Worm (Caenorhabditis elegans) whole organism, late embryonic: ENCODE measurements around the gene fbxa-6.

Experiments used
- C38D4.7 ChIP-seq: fragments of 200-800 bp; sonication (Bioruptor generic); optimal IDR thresholded peaks from 2 replicates; lab custom pipeline; 2018; ENCODE audit warnings: mild to moderate bottlenecking, missing genetic modification characterization, moderate library complexity, missing compliant biosample characterization
- F13H6.1 ChIP-seq: sonication (generic microtip); optimal IDR thresholded peaks from 2 replicates; lab custom pipeline; 2016; ENCODE audit warnings: missing genetic modification characterization, missing compliant biosample characterization
- K02D7.2 ChIP-seq: sonication (generic microtip); optimal IDR thresholded peaks from 2 replicates; lab custom pipeline; 2017; ENCODE audit warnings: mild to moderate bottlenecking, missing genetic modification characterization, missing compliant biosample characterization
- K09A11.1 ChIP-seq: sonication (generic microtip); optimal IDR thresholded peaks from 2 replicates; lab custom pipeline; 2017; ENCODE audit warnings: antibody characterized with exemption, mild to moderate bottlenecking, missing genetic modification characterization, missing compliant biosample characterization; ENCODE audit not compliant: insufficient read depth
- ahr-1 ChIP-seq: sonication (generic microtip); optimal IDR thresholded peaks from 2 replicates; lab custom pipeline; 2016; ENCODE audit warnings: missing genetic modification characterization, missing compliant biosample characterization
- ceh-14 ChIP-seq: sonication (generic microtip); optimal IDR thresholded peaks from 2 replicates; lab custom pipeline; 2016; ENCODE audit warnings: missing genotype, missing genetic modification characterization, missing compliant biosample characterization
- ceh-18 ChIP-seq: sonication (generic microtip); optimal IDR thresholded peaks from 2 replicates; lab custom pipeline; 2016; ENCODE audit warnings: missing genetic modification characterization, missing compliant biosample characterization
- ceh-22 ChIP-seq: sonication (generic microtip); optimal IDR thresholded peaks from 2 replicates; lab custom pipeline; 2017; ENCODE audit warnings: missing biosample characterization, missing genetic modification characterization
- ceh-24 ChIP-seq: sonication (generic microtip); optimal IDR thresholded peaks from 2 replicates; lab custom pipeline; 2016; ENCODE audit warnings: mild to moderate bottlenecking, missing genetic modification characterization, missing compliant biosample characterization
- ceh-31 ChIP-seq: sonication (generic microtip); optimal IDR thresholded peaks from 2 replicates; lab custom pipeline; 2016; ENCODE audit warnings: missing genetic modification characterization, missing compliant biosample characterization
- ceh-45 ChIP-seq: fragments of 200-800 bp; sonication (Bioruptor generic); IDR thresholded peaks from 2 replicates; pipeline ENCODE4 v1.3.6; 2022; ENCODE audit warnings: missing genetic modification reagents, missing genetic modification characterization, missing compliant biosample characterization
- ceh-48 ChIP-seq: sonication (generic microtip); optimal IDR thresholded peaks from 2 replicates; lab custom pipeline; 2016; ENCODE audit warnings: missing genetic modification characterization, inconsistent platforms, missing compliant biosample characterization
- dve-1 ChIP-seq: sonication (generic microtip); optimal IDR thresholded peaks from 2 replicates; lab custom pipeline; 2017; ENCODE audit warnings: antibody characterized with exemption, mild to moderate bottlenecking, missing genetic modification characterization, missing compliant biosample characterization
- elt-2 ChIP-seq: sonication (generic microtip); optimal IDR thresholded peaks from 2 replicates; lab custom pipeline; 2016; ENCODE audit warnings: missing genetic modification reagents, missing genetic modification characterization, missing compliant biosample characterization
- eyg-1 ChIP-seq: sonication (generic microtip); optimal IDR thresholded peaks from 2 replicates; lab custom pipeline; 2016; ENCODE audit warnings: missing genotype, missing genetic modification characterization, missing compliant biosample characterization
- fkh-10 ChIP-seq: fragments of 150-350 bp; optimal IDR thresholded peaks from 2 replicates; lab custom pipeline; 2014; ENCODE audit warnings: missing biosample characterization, missing genetic modification reagents, missing genetic modification characterization
- fkh-6 ChIP-seq: sonication (generic microtip); optimal IDR thresholded peaks from 2 replicates; lab custom pipeline; 2016; ENCODE audit warnings: missing genetic modification characterization, missing compliant biosample characterization
- hlh-13 ChIP-seq: fragments of 200-800 bp; sonication (Bioruptor generic); optimal IDR thresholded peaks from 2 replicates; lab custom pipeline; 2018; ENCODE audit warnings: mild to moderate bottlenecking, missing genetic modification characterization, missing compliant biosample characterization
- hlh-30 ChIP-seq: sonication (generic microtip); optimal IDR thresholded peaks from 2 replicates; lab custom pipeline; 2017; ENCODE audit warnings: antibody characterized with exemption, missing genetic modification characterization, missing compliant biosample characterization; ENCODE audit not compliant: insufficient read depth
- hlh-8 ChIP-seq: sonication (generic microtip); optimal IDR thresholded peaks from 2 replicates; lab custom pipeline; 2016; ENCODE audit warnings: missing genotype, missing genetic modification characterization, missing compliant biosample characterization
- lim-6 ChIP-seq: sonication (generic microtip); optimal IDR thresholded peaks from 2 replicates; lab custom pipeline; 2016; ENCODE audit warnings: missing genetic modification characterization, missing compliant biosample characterization
- nfya-1 ChIP-seq: sonication (generic microtip); optimal IDR thresholded peaks from 2 replicates; lab custom pipeline; 2017; ENCODE audit warnings: missing genetic modification characterization, mild to moderate bottlenecking, missing compliant biosample characterization, antibody characterized with exemption, moderate library complexity
- npax-4 ChIP-seq: sonication (generic microtip); optimal IDR thresholded peaks from 2 replicates; lab custom pipeline; 2016; ENCODE audit warnings: missing genetic modification characterization, missing compliant biosample characterization
- pax-1 ChIP-seq: fragments of 150-350 bp; optimal IDR thresholded peaks from 2 replicates; lab custom pipeline; 2014; ENCODE audit warnings: missing biosample characterization, missing genetic modification characterization
- pha-2 ChIP-seq: sonication (generic microtip); optimal IDR thresholded peaks from 2 replicates; lab custom pipeline; 2017; ENCODE audit warnings: mild to moderate bottlenecking, missing genetic modification characterization, missing compliant biosample characterization
- pha-4 ChIP-seq: fragments of 150-350 bp; optimal IDR thresholded peaks from 2 replicates; lab custom pipeline; 2018; ENCODE audit warnings: missing biosample characterization, missing genetic modification reagents, missing genetic modification characterization
- pqm-1 ChIP-seq: sonication (generic microtip); optimal IDR thresholded peaks from 2 replicates; lab custom pipeline; 2016; ENCODE audit warnings: missing genetic modification characterization, missing compliant biosample characterization
- tbx-2 ChIP-seq: sonication (generic microtip); optimal IDR thresholded peaks from 2 replicates; lab custom pipeline; 2016; ENCODE audit warnings: missing genetic modification characterization, missing compliant biosample characterization
- tbx-7 ChIP-seq: sonication (generic microtip); optimal IDR thresholded peaks from 2 replicates; lab custom pipeline; 2016; ENCODE audit warnings: missing genotype, missing genetic modification characterization, missing compliant biosample characterization
- ttx-3 ChIP-seq: sonication (generic microtip); optimal IDR thresholded peaks from 2 replicates; lab custom pipeline; 2016; ENCODE audit warnings: missing genetic modification reagents, missing genetic modification characterization, missing compliant biosample characterization
- unc-3 ChIP-seq, 2 experiments: fragments of 200-800 bp in 1 of 2; sonication (Bioruptor generic) in 1 of 2; sonication (generic microtip) in 1 of 2; conservative IDR thresholded peaks in 1 of 2; optimal IDR thresholded peaks in 1 of 2; 2 replicates each; pipeline versions ENCODE4 v1.3.6 to Lab custom; 2016 to 2022; ENCODE audit warnings: missing compliant biosample characterization in 2 of 2, missing genetic modification characterization in 2 of 2, missing genetic modification reagents in 1 of 2
- unc-55 ChIP-seq: sonication (generic microtip); optimal IDR thresholded peaks from 2 replicates; lab custom pipeline; 2017; ENCODE audit warnings: missing biosample characterization, missing genetic modification reagents, missing genetic modification characterization
- unc-86 ChIP-seq: sonication (generic microtip); optimal IDR thresholded peaks from 2 replicates; lab custom pipeline; 2016; ENCODE audit warnings: missing genetic modification characterization, missing compliant biosample characterization
- zip-5 ChIP-seq: sonication (generic microtip); optimal IDR thresholded peaks from 2 replicates; lab custom pipeline; 2016; ENCODE audit warnings: missing genetic modification characterization, missing compliant biosample characterization

Gene fbxa-6

ce11 chrIII:48329-48728 is 45.4 kb upstream of the fbxa-6 start:
- TF ChIP-seq unc-86 (tag; lab: Kevin White, UChicago) = peak; percentile 24
- no peak for TF ChIP-seq ttx-3 (tag; lab: Kevin White, UChicago)
- no peak for TF ChIP-seq pha-4 (tag; lab: Kevin White, UChicago)

- TF ChIP-seq ceh-22 (tag; lab: Kevin White, UChicago) = no peak
Measured at ce11 chrIII:42725-43124, 39.8 kb upstream of the fbxa-6 start.

- TF ChIP-seq pha-4 (tag; lab: Kevin White, UChicago) = no peak
- no peak for TF ChIP-seq ceh-24 (tag; lab: Kevin White, UChicago)
- no peak for TF ChIP-seq ttx-3 (tag; lab: Kevin White, UChicago)
- TF ChIP-seq unc-3 (GFP tag; conservative IDR thresholded peaks at IDR 0.05; lab: Robert Waterston, UW) = no peak
- no peak for TF ChIP-seq unc-3 (tag; optimal IDR thresholded peaks at IDR 0.05; lab: Kevin White, UChicago)
- no peak for TF ChIP-seq tbx-7
- TF ChIP-seq dve-1 (tag; lab: Kevin White, UChicago) = no peak
- no peak for TF ChIP-seq ceh-45 (GFP tag; lab: Robert Waterston, UW)
- TF ChIP-seq K09A11.1 = no peak
- TF ChIP-seq K02D7.2 (tag; lab: Kevin White, UChicago) = no peak
- no peak for TF ChIP-seq nfya-1
- no peak for TF ChIP-seq F13H6.1
- TF ChIP-seq hlh-30 (tag; lab: Kevin White, UChicago) = no peak
- TF ChIP-seq C38D4.7 (GFP tag; lab: Kevin White, UChicago) = no peak
- TF ChIP-seq elt-2 (tag; lab: Kevin White, UChicago) = no peak
- no peak for TF ChIP-seq tbx-2 (tag; lab: Kevin White, UChicago)
- TF ChIP-seq fkh-6 (tag; lab: Kevin White, UChicago) = no peak
Measured at ce11 chrIII:41484-41883, 38.6 kb upstream of the fbxa-6 start.

- TF ChIP-seq ceh-18 (tag; lab: Kevin White, UChicago) = no peak
- no peak for TF ChIP-seq eyg-1 (tag; lab: Kevin White, UChicago)
- TF ChIP-seq ahr-1 = no peak
- no peak for TF ChIP-seq lim-6 (tag; lab: Kevin White, UChicago)
- TF ChIP-seq npax-4 = no peak
Measured at ce11 chrIII:40580-41113, 37.8 kb upstream of the fbxa-6 start, which contains the start of gene col-88. TSS of gene col-88 (plus strand) at chrIII:41063.

- TF ChIP-seq ttx-3 (tag; lab: Kevin White, UChicago) (no peak), ceh-14 (tag; lab: Kevin White, UChicago) (no peak), pqm-1 (tag; lab: Kevin White, UChicago) (no peak), zip-5 (tag; lab: Kevin White, UChicago) (no peak), fkh-10 (no peak), K02D7.2 (tag; lab: Kevin White, UChicago) (no peak), ceh-31 (tag; lab: Kevin White, UChicago) (peak; percentile 26)
Measured at ce11 chrIII:39516-39915, 36.6 kb upstream of the fbxa-6 start.

ce11 chrIII:38117-38516 is 35.2 kb upstream of the fbxa-6 start, which contains the start of gene clp-10:
TSS of gene clp-10 (minus strand) at chrIII:38217.
- TF ChIP-seq ahr-1 (no peak), hlh-8 (tag; lab: Kevin White, UChicago) (no peak), pha-2 (tag; lab: Kevin White, UChicago) (no peak), unc-55 (GFP tag; lab: Kevin White, UChicago) (no peak), pax-1 (tag; lab: Kevin White, UChicago) (no peak), F13H6.1 (no peak), hlh-13 (GFP tag; lab: Kevin White, UChicago) (no peak), fkh-10 (no peak), ceh-48 (tag; lab: Kevin White, UChicago) (no peak), ceh-45 (GFP tag; lab: Robert Waterston, UW) (no peak), unc-3 (GFP tag; conservative IDR thresholded peaks at IDR 0.05; lab: Robert Waterston, UW) (no peak), unc-3 (tag; optimal IDR thresholded peaks at IDR 0.05; lab: Kevin White, UChicago) (no peak), C38D4.7 (GFP tag; lab: Kevin White, UChicago) (no peak)
